Worm (Caenorhabditis elegans): ENCODE measurements around the gene nhr-88.

DNA sequence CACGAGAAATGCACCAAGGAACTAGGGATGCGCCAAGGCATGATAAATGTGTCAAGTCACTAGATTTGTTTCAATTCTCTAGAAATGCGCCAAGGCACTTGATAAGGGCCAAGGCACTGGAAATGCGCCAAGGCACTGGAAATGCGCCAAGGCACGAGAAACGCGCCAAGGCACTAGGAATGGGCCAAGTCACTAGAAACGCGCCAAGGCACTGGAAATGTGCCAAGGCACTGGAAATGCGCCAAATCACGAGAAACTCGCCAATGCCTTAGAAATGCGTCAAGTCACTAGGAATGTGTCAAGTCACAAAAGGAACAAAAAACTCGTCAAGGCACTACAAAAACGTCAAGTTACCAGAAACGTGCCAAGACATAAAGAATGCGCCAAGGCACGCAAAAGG lies 59.9 kb downstream of the nhr-88 start:
- TF ChIP-seq snpc-4 (tag; optimal IDR thresholded peaks at IDR 0.05) (no peak), nfya-1 (tag; optimal IDR thresholded peaks at IDR 0.05; ENCODE audit: insufficient read depth) (no peak), lin-39 (tag; optimal IDR thresholded peaks at IDR 0.05) (no peak), tbx-2 (tag; optimal IDR thresholded peaks at IDR 0.05) (no peak), ceh-82 (tag; optimal IDR thresholded peaks at IDR 0.05) (no peak), R02D3.7 (tag; optimal IDR thresholded peaks at IDR 0.05) (no peak), hmg-11 (tag; optimal IDR thresholded peaks at IDR 0.05) (no peak), nhr-11 (tag; optimal IDR thresholded peaks at IDR 0.05) (no peak), ama-1 (optimal IDR thresholded peaks at IDR 0.05) (no peak)

Measured in whole organism, L3 larva.